Worm (Caenorhabditis elegans): ENCODE data around the gene aakg-1.

Gene aakg-1

DNA sequence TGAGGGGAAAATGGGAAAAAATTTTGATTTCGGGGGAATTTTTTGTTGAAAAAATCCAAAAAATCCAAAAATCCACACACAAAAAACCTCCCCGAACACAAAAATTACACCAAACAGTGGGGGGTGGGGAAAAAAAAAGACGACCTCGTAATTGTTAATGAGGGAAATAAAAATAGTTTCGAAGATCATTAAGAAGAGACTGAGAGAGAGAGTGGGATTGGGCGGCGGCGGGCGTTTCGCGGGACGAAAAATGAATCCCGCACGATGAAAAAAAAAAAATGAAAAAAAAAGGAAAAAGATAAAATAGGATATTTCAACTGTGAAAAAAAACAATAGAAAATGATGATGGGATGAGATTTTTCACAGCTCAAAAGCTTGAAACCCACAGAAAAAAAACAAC is 24.5 kb upstream of the aakg-1 start, which contains the start of gene gldi-8:
TSS of gene gldi-8 (minus strand) at position 58 of the 400 bp plus-strand sequence.
- TF ChIP-seq lsy-2 (tag; optimal IDR thresholded peaks at IDR 0.05) (no peak), nhr-12 (tag; optimal IDR thresholded peaks at IDR 0.05) (no peak), mls-2 (tag; optimal IDR thresholded peaks at IDR 0.05) (no peak), ceh-43 (GFP tag; optimal IDR thresholded peaks at IDR 0.05) (no peak), elt-3 (tag; optimal IDR thresholded peaks at IDR 0.05) (no peak), ces-1 (GFP tag; optimal IDR thresholded peaks at IDR 0.05) (no peak), ztf-11 (tag; optimal IDR thresholded peaks at IDR 0.05) (no peak), sem-2 (GFP tag; optimal IDR thresholded peaks at IDR 0.05) (no peak), pha-4 (tag; optimal IDR thresholded peaks at IDR 0.05) (no peak), nhr-76 (tag; optimal IDR thresholded peaks at IDR 0.05) (no peak), sptf-1 (tag; optimal IDR thresholded peaks at IDR 0.05) (no peak), lin-32 (GFP tag; optimal IDR thresholded peaks at IDR 0.05) (no peak)

ce11 chrIII:12598418-12599330 is 23.5 kb upstream of the aakg-1 start:
- no peak for TF ChIP-seq tbx-8 (GFP tag; optimal IDR thresholded peaks at IDR 0.05)
- TF ChIP-seq ham-2 (GFP tag; optimal IDR thresholded peaks at IDR 0.05): peak; percentile 0
- TF ChIP-seq mab-5 (tag; optimal IDR thresholded peaks at IDR 0.05): peak; percentile 8
- peak; percentile 58 for TF ChIP-seq unc-62 (GFP tag; optimal IDR thresholded peaks at IDR 0.05)
- peak; percentile 59 for TF ChIP-seq ces-1 (GFP tag; optimal IDR thresholded peaks at IDR 0.05)
- TF ChIP-seq M03D4.4 (tag; optimal IDR thresholded peaks at IDR 0.05): no peak
- TF ChIP-seq nhr-237 (tag; optimal IDR thresholded peaks at IDR 0.05): peak; percentile 71
- TF ChIP-seq ztf-11 (tag; optimal IDR thresholded peaks at IDR 0.05): peak; percentile 2
- peak; percentile 35 for TF ChIP-seq sem-2 (GFP tag; optimal IDR thresholded peaks at IDR 0.05)
- TF ChIP-seq elt-3 (tag; optimal IDR thresholded peaks at IDR 0.05): peak; percentile 7
- TF ChIP-seq pha-4 (tag; optimal IDR thresholded peaks at IDR 0.05): peak; percentile 88
- no peak for TF ChIP-seq nhr-12 (tag; optimal IDR thresholded peaks at IDR 0.05)
- TF ChIP-seq ceh-39 (tag; optimal IDR thresholded peaks at IDR 0.05): peak; percentile 99
- peak; percentile 12 for TF ChIP-seq unc-120 (tag; optimal IDR thresholded peaks at IDR 0.05; ENCODE audit: poor library complexity, severe bottlenecking)
- TF ChIP-seq lsy-2 (tag; optimal IDR thresholded peaks at IDR 0.05): peak; percentile 97
- no peak for TF ChIP-seq nhr-28 (tag; optimal IDR thresholded peaks at IDR 0.05)
- peak; percentile 19 for TF ChIP-seq mls-2 (tag; optimal IDR thresholded peaks at IDR 0.05)
- no peak for TF ChIP-seq unc-39 (tag; optimal IDR thresholded peaks at IDR 0.05)
- no peak for TF ChIP-seq zip-8 (tag; optimal IDR thresholded peaks at IDR 0.05)
- no peak for TF ChIP-seq flh-1 (GFP tag; optimal IDR thresholded peaks at IDR 0.05)
- peak; percentile 55 for TF ChIP-seq sptf-1 (tag; optimal IDR thresholded peaks at IDR 0.05)
- peak; percentile 94 for TF ChIP-seq lin-13 (tag; optimal IDR thresholded peaks at IDR 0.05)
- no peak for TF ChIP-seq elt-1 (tag; optimal IDR thresholded peaks at IDR 0.05; ENCODE audit: borderline replicate concordance, insufficient read depth)
- peak; percentile 43 for TF ChIP-seq ceh-43 (GFP tag; optimal IDR thresholded peaks at IDR 0.05)
- TF ChIP-seq blmp-1 (tag; optimal IDR thresholded peaks at IDR 0.05): no peak
- no peak for TF ChIP-seq cnd-1 (tag; optimal IDR thresholded peaks at IDR 0.05)
- TF ChIP-seq mep-1 (tag; optimal IDR thresholded peaks at IDR 0.05): peak; percentile 95
- no peak for TF ChIP-seq nhr-76 (tag; optimal IDR thresholded peaks at IDR 0.05)
- TF ChIP-seq nhr-2 (tag; optimal IDR thresholded peaks at IDR 0.05): no peak
- TF ChIP-seq bed-3 (GFP tag; optimal IDR thresholded peaks at IDR 0.05): peak; percentile 26
- TF ChIP-seq hlh-1 (tag; optimal IDR thresholded peaks at IDR 0.05): peak; percentile 40
- no peak for TF ChIP-seq drap-1 (GFP tag; optimal IDR thresholded peaks at IDR 0.05)

- TF ChIP-seq ceh-39 (tag; optimal IDR thresholded peaks at IDR 0.05) (no peak), nhr-76 (tag; optimal IDR thresholded peaks at IDR 0.05) (no peak)
Observed at ce11 chrIII:12595640-12596039, 20.4 kb upstream of the aakg-1 start.

ce11 chrIII:12591923-12592322 is 16.7 kb upstream of the aakg-1 start:
- TF ChIP-seq drap-1 (GFP tag; optimal IDR thresholded peaks at IDR 0.05) (no peak), ces-1 (GFP tag; optimal IDR thresholded peaks at IDR 0.05) (no peak), cnd-1 (tag; optimal IDR thresholded peaks at IDR 0.05) (no peak), ceh-43 (GFP tag; optimal IDR thresholded peaks at IDR 0.05) (no peak), mep-1 (tag; optimal IDR thresholded peaks at IDR 0.05) (no peak), flh-1 (GFP tag; optimal IDR thresholded peaks at IDR 0.05) (no peak), hlh-1 (tag; optimal IDR thresholded peaks at IDR 0.05) (no peak), ztf-11 (tag; optimal IDR thresholded peaks at IDR 0.05) (no peak), nhr-237 (tag; optimal IDR thresholded peaks at IDR 0.05) (no peak), ceh-39 (tag; optimal IDR thresholded peaks at IDR 0.05) (no peak), zip-8 (tag; optimal IDR thresholded peaks at IDR 0.05) (no peak), elt-1 (tag; optimal IDR thresholded peaks at IDR 0.05; ENCODE audit: borderline replicate concordance, insufficient read depth) (no peak), elt-3 (tag; optimal IDR thresholded peaks at IDR 0.05) (no peak), nhr-2 (tag; optimal IDR thresholded peaks at IDR 0.05) (no peak), nhr-76 (tag; optimal IDR thresholded peaks at IDR 0.05) (no peak), ceh-83 (GFP tag; optimal IDR thresholded peaks at IDR 0.05) (no peak), unc-120 (tag; optimal IDR thresholded peaks at IDR 0.05; ENCODE audit: poor library complexity, severe bottlenecking) (no peak), ham-2 (GFP tag; optimal IDR thresholded peaks at IDR 0.05) (no peak)
